Fruit fly (Drosophila melanogaster): ENCODE measurements around the gene chinmo.

The chinmo gene

dm6 chr2L:1723135-1723936 lies 72.3 kb downstream of the chinmo start (continued):
- TF ChIP-seq dmrt99B (tag; optimal IDR thresholded peaks at IDR 0.05): no peak
- no peak for TF ChIP-seq so (GFP tag; IDR thresholded peaks at IDR 0.05)
- peak; percentile 49 for TF ChIP-seq CG2678 (tag; optimal IDR thresholded peaks at IDR 0.05)
- TF ChIP-seq Hmr (GFP tag; optimal IDR thresholded peaks at IDR 0.05): peak; percentile 5
- no peak for TF ChIP-seq tio (GFP tag; optimal IDR thresholded peaks at IDR 0.05)
- TF ChIP-seq Trl (optimal IDR thresholded peaks at IDR 0.05): no peak
- no peak for TF ChIP-seq Trl (GFP tag; optimal IDR thresholded peaks at IDR 0.05)
- no peak for TF ChIP-seq CG8388 (GFP tag; optimal IDR thresholded peaks at IDR 0.05)
- TF ChIP-seq CG14441 (GFP tag; IDR thresholded peaks at IDR 0.05): 0 out of 2 replicates have a peak, but pooled peaks have one; percentile 20
- no peak for TF ChIP-seq cad (GFP tag; optimal IDR thresholded peaks at IDR 0.05)
- no peak for TF ChIP-seq bab2 (GFP tag; optimal IDR thresholded peaks at IDR 0.05)
- no peak for TF ChIP-seq vfl (GFP tag; optimal IDR thresholded peaks at IDR 0.05)
- TF ChIP-seq hb (GFP tag; IDR thresholded peaks at IDR 0.05; ENCODE audit: partially characterized antibody): no peak
- no peak for TF ChIP-seq CG34224 (GFP tag; IDR thresholded peaks at IDR 0.05; ENCODE audit: partially characterized antibody)
- TF ChIP-seq CG3838 (GFP tag; optimal IDR thresholded peaks at IDR 0.05): no peak
- TF ChIP-seq Scr (GFP tag; IDR thresholded peaks at IDR 0.05; ENCODE audit: partially characterized antibody): no peak
- 0 out of 2 replicates have a peak, but pooled peaks have one; percentile 46 for TF ChIP-seq chm (GFP tag; IDR thresholded peaks at IDR 0.05)
- no peak for TF ChIP-seq disco-r (GFP tag; optimal IDR thresholded peaks at IDR 0.05)
- peak; percentile 7 for TF ChIP-seq Nf-YC (tag; optimal IDR thresholded peaks at IDR 0.05)
- TF ChIP-seq run (tag; optimal IDR thresholded peaks at IDR 0.05): no peak
- no peak for TF ChIP-seq NC2α (GFP tag; optimal IDR thresholded peaks at IDR 0.05)
- TF ChIP-seq HLH3B (GFP tag; IDR thresholded peaks at IDR 0.05): no peak
- TF ChIP-seq CG31388 (GFP tag; optimal IDR thresholded peaks at IDR 0.05): no peak
- no peak for TF ChIP-seq CG11695 (GFP tag; IDR thresholded peaks at IDR 0.05)
- TF ChIP-seq Taf1 (GFP tag; IDR thresholded peaks at IDR 0.05): no peak
- no peak; the same call in 1 of the 2 replicates for TF ChIP-seq CG31441 (GFP tag; IDR thresholded peaks at IDR 0.05)
- TF ChIP-seq sima (GFP tag; optimal IDR thresholded peaks at IDR 0.05): no peak
- TF ChIP-seq ab (GFP tag; optimal IDR thresholded peaks at IDR 0.05): no peak
- no peak for TF ChIP-seq C15 (GFP tag; IDR thresholded peaks at IDR 0.05)
- no peak for TF ChIP-seq Mad (GFP tag; optimal IDR thresholded peaks at IDR 0.05)
- TF ChIP-seq MESR4 (GFP tag; optimal IDR thresholded peaks at IDR 0.05): no peak
- TF ChIP-seq CG16779 (GFP tag; IDR thresholded peaks at IDR 0.05): no peak
- TF ChIP-seq sisA (GFP tag; IDR thresholded peaks at IDR 0.05): no peak
- no peak for TF ChIP-seq ham (GFP tag; IDR thresholded peaks at IDR 0.05)
- TF ChIP-seq CG17186 (GFP tag; optimal IDR thresholded peaks at IDR 0.05): no peak
- peak; percentile 10 for TF ChIP-seq CG17802 (tag; optimal IDR thresholded peaks at IDR 0.05)
- TF ChIP-seq Ets97D (GFP tag; optimal IDR thresholded peaks at IDR 0.05): no peak
- TF ChIP-seq unc-4 (GFP tag; IDR thresholded peaks at IDR 0.05; ENCODE audit: partially characterized antibody): no peak
- no peak for TF ChIP-seq vvl (GFP tag; IDR thresholded peaks at IDR 0.05)
- TF ChIP-seq trh (GFP tag; optimal IDR thresholded peaks at IDR 0.05): no peak
- TF ChIP-seq CG32767 (GFP tag; IDR thresholded peaks at IDR 0.05): no peak
- TF ChIP-seq Ravus (GFP tag; IDR thresholded peaks at IDR 0.05): no peak
- no peak for TF ChIP-seq CG3995 (GFP tag; optimal IDR thresholded peaks at IDR 0.05)
- no peak for TF ChIP-seq nerfin-2 (GFP tag; IDR thresholded peaks at IDR 0.05; ENCODE audit: partially characterized antibody)
- TF ChIP-seq CG12104 (GFP tag; optimal IDR thresholded peaks at IDR 0.05): peak; percentile 8
- no peak for TF ChIP-seq caup (GFP tag; optimal IDR thresholded peaks at IDR 0.05; ENCODE audit: severe bottlenecking)
- no peak for TF ChIP-seq wek (GFP tag; optimal IDR thresholded peaks at IDR 0.05)
- TF ChIP-seq CG18619 (GFP tag; optimal IDR thresholded peaks at IDR 0.05): no peak
- TF ChIP-seq CG17568 (GFP tag; optimal IDR thresholded peaks at IDR 0.05): no peak
- TF ChIP-seq Sox100B (GFP tag; optimal IDR thresholded peaks at IDR 0.05): peak; percentile 28
